Fruit fly (Drosophila melanogaster) whole organism, wandering third instar larva: ENCODE data around the gene Rim2.

Experiments
- Abd-B ChIP-seq: fragments of >200 bp; optimal IDR thresholded peaks from 2 replicates; lab custom pipeline; 2017; ENCODE audit warnings: missing biosample characterization, missing genetic modification characterization
- CG32264 ChIP-seq: fragments of 200-800 bp; sonication (Bioruptor generic); optimal IDR thresholded peaks from 2 replicates; lab custom pipeline; 2016; ENCODE audit warnings: missing biosample characterization, missing genetic modification characterization
- CG9705 ChIP-seq: fragments of 200-800 bp; sonication (Bioruptor generic); optimal IDR thresholded peaks from 2 replicates; lab custom pipeline; 2018; ENCODE audit warnings: missing biosample characterization, mild to moderate bottlenecking, missing genetic modification characterization
- CrebA ChIP-seq: fragments of 200-800 bp; sonication (Bioruptor generic); optimal IDR thresholded peaks from 2 replicates; lab custom pipeline; 2016; ENCODE audit warnings: missing biosample characterization, mild to moderate bottlenecking, missing genetic modification characterization, borderline replicate concordance
- Dfd ChIP-seq: fragments of >200 bp; optimal IDR thresholded peaks from 2 replicates; lab custom pipeline; 2017; ENCODE audit warnings: missing biosample characterization, missing genetic modification characterization
- Dif ChIP-seq: fragments of 200-275, 200-300 bp; sonication (Bioruptor generic); optimal IDR thresholded peaks from 2 replicates; lab custom pipeline; 2018; ENCODE audit warnings: missing biosample characterization, missing genetic modification characterization; ENCODE audit not compliant: partially characterized antibody
- GATAd ChIP-seq: sonication (Bioruptor generic); optimal IDR thresholded peaks from 2 replicates; lab custom pipeline; 2016; ENCODE audit warnings: missing biosample characterization, missing genetic modification characterization
- HLH106 ChIP-seq: fragments of 200-800 bp; optimal IDR thresholded peaks from 3 replicates; lab custom pipeline; 2019; ENCODE audit warnings: missing biosample characterization, mild to moderate bottlenecking, missing genetic modification characterization, moderate library complexity
- Hnf4 ChIP-seq: fragments of 200-800 bp; sonication (Bioruptor generic); optimal IDR thresholded peaks from 2 replicates; lab custom pipeline; 2016; ENCODE audit warnings: missing biosample characterization, mild to moderate bottlenecking, missing genetic modification characterization
- Hr78 ChIP-seq: fragments of >200 bp; optimal IDR thresholded peaks from 2 replicates; lab custom pipeline; 2017; ENCODE audit warnings: missing biosample characterization, missing genetic modification characterization
- Hr83 ChIP-seq: fragments of 200-300 bp; sonication (Bioruptor generic); optimal IDR thresholded peaks from 2 replicates; lab custom pipeline; 2016; ENCODE audit warnings: missing biosample characterization, mild to moderate bottlenecking, missing genetic modification characterization, moderate library complexity; ENCODE audit not compliant: poor library complexity, severe bottlenecking
- Jra ChIP-seq: sonication (Bioruptor generic); optimal IDR thresholded peaks from 2 replicates; lab custom pipeline; 2016; ENCODE audit warnings: missing biosample characterization, missing genetic modification characterization
- Mio ChIP-seq: sonication (Bioruptor generic); optimal IDR thresholded peaks from 2 replicates; lab custom pipeline; 2016; ENCODE audit warnings: missing biosample characterization, missing genetic modification characterization
- Myc ChIP-seq: fragments of >200 bp; optimal IDR thresholded peaks from 2 replicates; lab custom pipeline; 2017
- N ChIP-seq: fragments of >200 bp; optimal IDR thresholded peaks from 2 replicates; lab custom pipeline; 2018; ENCODE audit warnings: missing biosample characterization, missing external identifiers, missing genetic modification characterization
- OdsH ChIP-seq: fragments of 200-800 bp; sonication (Bioruptor generic); optimal IDR thresholded peaks from 2 replicates; lab custom pipeline; 2016; ENCODE audit warnings: missing biosample characterization, mild to moderate bottlenecking, missing genetic modification characterization
- Rel ChIP-seq, 2 experiments: fragments of 200-800 bp; sonication (Bioruptor generic) in 1 of 2; optimal IDR thresholded peaks; 2 replicates in 1 of 2; 3 replicates in 1 of 2; lab custom pipeline; 2016 to 2019; ENCODE audit warnings: mild to moderate bottlenecking in 2 of 2, missing biosample characterization in 2 of 2, missing genetic modification characterization in 2 of 2, moderate library complexity in 1 of 2
- Sp1 ChIP-seq: fragments of 200-800 bp; sonication (Bioruptor generic); optimal IDR thresholded peaks from 3 replicates; lab custom pipeline; 2019; ENCODE audit warnings: missing biosample characterization, mild to moderate bottlenecking, missing genetic modification characterization, moderate library complexity
- Vsx2 ChIP-seq: fragments of 200-300, 225-300 bp; sonication (Bioruptor generic); optimal IDR thresholded peaks from 2 replicates; lab custom pipeline; 2018; ENCODE audit warnings: missing biosample characterization, missing genetic modification characterization; ENCODE audit not compliant: partially characterized antibody
- br ChIP-seq: fragments of 200-800 bp; sonication (Bioruptor generic); optimal IDR thresholded peaks from 2 replicates; lab custom pipeline; 2016; ENCODE audit warnings: missing biosample characterization, missing genetic modification characterization
- brk ChIP-seq: fragments of 200-800 bp; sonication (Bioruptor generic); optimal IDR thresholded peaks from 2 replicates; lab custom pipeline; 2016; ENCODE audit warnings: missing biosample characterization, mild to moderate bottlenecking, missing genetic modification characterization
- dl ChIP-seq, 2 experiments: fragments of 175-275, 200-275 bp in 1 of 2; fragments of 200-275 bp in 1 of 2; sonication (Bioruptor generic); optimal IDR thresholded peaks; lab custom pipeline; 2018; ENCODE audit warnings: mild to moderate bottlenecking in 2 of 2, missing biosample characterization in 2 of 2, missing genetic modification characterization in 2 of 2, moderate library complexity in 2 of 2; ENCODE audit not compliant: partially characterized antibody in 2 of 2, insufficient read depth in 1 of 2
- dmrt93B ChIP-seq: fragments of 200-800 bp; sonication (Bioruptor generic); optimal IDR thresholded peaks from 2 replicates; lab custom pipeline; 2018; ENCODE audit warnings: missing biosample characterization, mild to moderate bottlenecking, missing genetic modification characterization
- dsf ChIP-seq: sonication (Bioruptor generic); optimal IDR thresholded peaks from 2 replicates; lab custom pipeline; 2016; ENCODE audit warnings: missing biosample characterization, missing genetic modification characterization, borderline replicate concordance
- ey ChIP-seq: fragments of 200-800 bp; sonication (Bioruptor generic); optimal IDR thresholded peaks from 2 replicates; lab custom pipeline; 2016; ENCODE audit warnings: missing biosample characterization, missing genetic modification characterization
- foxo ChIP-seq, 2 experiments: fragments of 200-800 bp; sonication (Bioruptor generic); optimal IDR thresholded peaks; 2 replicates in 1 of 2; 3 replicates in 1 of 2; lab custom pipeline; 2016 to 2017; ENCODE audit warnings: missing biosample characterization in 2 of 2, missing genetic modification characterization in 2 of 2
- fru ChIP-seq: fragments of 200-800 bp; sonication (Bioruptor generic); optimal IDR thresholded peaks from 3 replicates; lab custom pipeline; 2016; ENCODE audit warnings: missing biosample characterization, mild to moderate bottlenecking, missing genetic modification characterization
- h ChIP-seq: fragments of 200-800 bp; sonication (Bioruptor generic); optimal IDR thresholded peaks from 3 replicates; lab custom pipeline; 2016; ENCODE audit warnings: missing biosample characterization, mild to moderate bottlenecking, missing genetic modification characterization
- jim ChIP-seq: fragments of 175-275, 200-325 bp; sonication (Bioruptor generic); optimal IDR thresholded peaks from 2 replicates; lab custom pipeline; 2016; ENCODE audit warnings: missing biosample characterization, mild to moderate bottlenecking, missing genetic modification characterization
- lola ChIP-seq: fragments of >200 bp; optimal IDR thresholded peaks from 2 replicates; lab custom pipeline; 2017; ENCODE audit warnings: missing biosample characterization, missing genetic modification characterization
- pan ChIP-seq: fragments of >200 bp; optimal IDR thresholded peaks from 2 replicates; lab custom pipeline; 2017
- psq ChIP-seq: fragments of 200-800 bp; sonication (Bioruptor generic); optimal IDR thresholded peaks from 3 replicates; lab custom pipeline; 2017; ENCODE audit warnings: missing biosample characterization, mild to moderate bottlenecking, missing genetic modification characterization, moderate library complexity
- rgr ChIP-seq: fragments of 200-800 bp; sonication (Bioruptor generic); optimal IDR thresholded peaks from 3 replicates; lab custom pipeline; 2016; ENCODE audit warnings: missing biosample characterization, mild to moderate bottlenecking, missing genetic modification characterization
- sage ChIP-seq: fragments of 200-800 bp; sonication (Bioruptor generic); optimal IDR thresholded peaks from 2 replicates; lab custom pipeline; 2016; ENCODE audit warnings: missing biosample characterization, mild to moderate bottlenecking, missing genetic modification characterization
- sv ChIP-seq: fragments of 200-800 bp; sonication (Bioruptor generic); optimal IDR thresholded peaks from 3 replicates; lab custom pipeline; 2016; ENCODE audit warnings: missing biosample characterization, missing genetic modification characterization
- tai ChIP-seq: sonication (Bioruptor generic); optimal IDR thresholded peaks from 2 replicates; lab custom pipeline; 2016; ENCODE audit warnings: missing biosample characterization, missing genetic modification characterization
- usp ChIP-seq: fragments of >200 bp; optimal IDR thresholded peaks from 2 replicates; lab custom pipeline; 2017; ENCODE audit warnings: missing biosample characterization, missing genetic modification characterization
- woc ChIP-seq: sonication (Bioruptor generic); optimal IDR thresholded peaks from 2 replicates; lab custom pipeline; 2016; ENCODE audit warnings: missing biosample characterization, mild to moderate bottlenecking, missing genetic modification characterization

Gene Rim2

dm6 chr2L:1728620-1728944 is 4.4 kb upstream of the Rim2 start, which contains the start of gene Rrp40:
Gene Rrp40, plus strand, starts transcription at chr2L:1728732.
- peak; percentile 8 for TF ChIP-seq sage (GFP tag; lab: Kevin White, UChicago)
- TF ChIP-seq Dif (GFP tag; lab: Kevin White, UChicago): no peak
- TF ChIP-seq lola (GFP tag; lab: Kevin White, UChicago): no peak
- TF ChIP-seq Hnf4 (GFP tag; lab: Kevin White, UChicago): no peak
- no peak for TF ChIP-seq usp (GFP tag; lab: Kevin White, UChicago)
- TF ChIP-seq CG9705 (GFP tag; lab: Kevin White, UChicago): no peak
- no peak for TF ChIP-seq dsf (GFP tag; lab: Kevin White, UChicago)

- TF ChIP-seq dmrt93B (peak; percentile 98), Sp1 (GFP tag; lab: Kevin White, UChicago) (peak; percentile 100), Dif (GFP tag; lab: Kevin White, UChicago) (no peak), pan (lab: Kevin White, UChicago) (no peak), usp (GFP tag; lab: Kevin White, UChicago) (no peak), sv (GFP tag; lab: Kevin White, UChicago) (peak; percentile 94), Hr83 (GFP tag; lab: Kevin White, UChicago) (peak; percentile 75), sage (GFP tag; lab: Kevin White, UChicago) (peak; percentile 94), rgr (GFP tag; lab: Kevin White, UChicago) (peak; percentile 99), ey (GFP tag; lab: Kevin White, UChicago) (peak; percentile 97), h (GFP tag; lab: Kevin White, UChicago) (peak; percentile 99), HLH106 (tag; lab: Kevin White, UChicago) (peak; percentile 99), foxo (GFP tag; optimal IDR thresholded peaks at IDR 0.05; lab: Kevin White, UChicago) (peak; percentile 75 to 99), Hnf4 (GFP tag; lab: Kevin White, UChicago) (peak; percentile 93), jim (GFP tag; lab: Kevin White, UChicago) (peak; percentile 40), tai (GFP tag; lab: Kevin White, UChicago) (no peak), CG32264 (GFP tag; lab: Kevin White, UChicago) (peak; percentile 93), Dfd (no peak), lola (GFP tag; lab: Kevin White, UChicago) (no peak), woc (GFP tag; lab: Kevin White, UChicago) (peak; percentile 96), Jra (GFP tag; lab: Kevin White, UChicago) (peak; percentile 94), N (GFP tag; lab: Kevin White, UChicago) (no peak), brk (GFP tag; lab: Kevin White, UChicago) (peak; percentile 95), Rel (GFP tag; optimal IDR thresholded peaks at IDR 0.05; lab: Kevin White, UChicago) (peak; percentile 87), Rel (tag; optimal IDR thresholded peaks at IDR 0.05; lab: Kevin White, UChicago) (peak; percentile 98), Hr78 (no peak), psq (peak; percentile 99), CrebA (no peak), br (peak; percentile 99), Myc (lab: Kevin White, UChicago) (no peak), Vsx2 (no peak), OdsH (GFP tag; lab: Kevin White, UChicago) (peak; percentile 99), dl (GFP tag; optimal IDR thresholded peaks at IDR 0.05; lab: Kevin White, UChicago; ENCODE audit: insufficient read depth in 1 of 2, partially characterized antibody in 2 of 2) (no peak), CG9705 (GFP tag; lab: Kevin White, UChicago) (peak; percentile 98), GATAd (GFP tag; lab: Kevin White, UChicago) (peak; percentile 89), Mio (GFP tag; lab: Kevin White, UChicago) (peak; percentile 71), dsf (GFP tag; lab: Kevin White, UChicago) (peak; percentile 94), Abd-B (GFP tag; lab: Kevin White, UChicago) (no peak), fru (peak; percentile 99)
These were observed 3.8 kb upstream of the Rim2 start for dm6 chr2L:1727826-1728619.
